Fruit fly (Drosophila melanogaster): ENCODE measurements around the gene slo.

Gene slo

DNA sequence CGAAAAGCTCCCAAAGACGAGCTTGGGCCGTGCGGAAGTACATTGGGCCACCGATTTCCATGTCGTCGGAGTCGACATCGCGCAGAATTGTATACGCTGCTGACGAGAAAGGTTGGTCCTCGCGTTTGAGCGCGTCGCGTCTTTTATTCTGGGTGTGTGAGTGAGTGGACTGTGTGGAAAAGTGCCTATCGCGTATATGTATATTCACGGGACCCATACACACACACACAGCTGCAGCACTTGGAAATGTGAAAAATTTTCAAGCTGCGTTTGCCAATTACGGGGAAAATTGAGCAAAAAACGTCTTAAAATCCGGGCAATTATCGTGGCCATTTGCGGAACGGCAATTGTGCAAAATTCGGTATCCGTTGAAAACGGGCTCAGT, at the start of gene slo:
TSS of gene slo (plus strand) at position 80 of the 385 bp plus-strand sequence.
- TF ChIP-seq CG17806 (tag; optimal IDR thresholded peaks at IDR 0.05) (no peak), CG10348 (GFP tag; IDR thresholded peaks at IDR 0.05) (no peak), CG15710 (tag; optimal IDR thresholded peaks at IDR 0.05) (no peak), fd96Ca (GFP tag; IDR thresholded peaks at IDR 0.05) (no peak), Ets98B (GFP tag; IDR thresholded peaks at IDR 0.05) (no peak), Pif1A (GFP tag; optimal IDR thresholded peaks at IDR 0.05) (no peak), Pif1B (GFP tag; optimal IDR thresholded peaks at IDR 0.05) (no peak), CG32121 (GFP tag; IDR thresholded peaks at IDR 0.05) (no peak), rn (GFP tag; IDR thresholded peaks at IDR 0.05) (no peak), CG12605 (GFP tag; IDR thresholded peaks at IDR 0.05) (no peak), CG9948 (tag; optimal IDR thresholded peaks at IDR 0.05) (no peak), gl (tag; optimal IDR thresholded peaks at IDR 0.05) (no peak), EcR (GFP tag; optimal IDR thresholded peaks at IDR 0.05) (no peak), D1 (tag; optimal IDR thresholded peaks at IDR 0.05) (no peak), CG34367 (tag; optimal IDR thresholded peaks at IDR 0.05) (no peak), Snoo (tag; optimal IDR thresholded peaks at IDR 0.05) (no peak), CG8159 (tag; optimal IDR thresholded peaks at IDR 0.05) (no peak), CG8301 (tag; optimal IDR thresholded peaks at IDR 0.05) (no peak), CG13204 (GFP tag; optimal IDR thresholded peaks at IDR 0.05) (no peak), CG4496 (GFP tag; IDR thresholded peaks at IDR 0.05) (no peak)

dm6 chr3R:24613819-24614706, 48.2 kb upstream of the slo start:
- TF ChIP-seq CG10348 (GFP tag; IDR thresholded peaks at IDR 0.05) (no peak), CG8301 (tag; optimal IDR thresholded peaks at IDR 0.05) (peak; percentile 10), CG34367 (tag; optimal IDR thresholded peaks at IDR 0.05) (peak; percentile 36), gl (tag; optimal IDR thresholded peaks at IDR 0.05) (peak; percentile 71), CG12605 (GFP tag; IDR thresholded peaks at IDR 0.05) (peak; percentile 89; the same call in 1 of the 2 replicates), CG17806 (tag; optimal IDR thresholded peaks at IDR 0.05) (peak; percentile 58), Snoo (tag; optimal IDR thresholded peaks at IDR 0.05) (peak; percentile 84), CG32121 (GFP tag; IDR thresholded peaks at IDR 0.05) (peak; percentile 59; the same call in 1 of the 2 replicates), CG14655 (GFP tag; optimal IDR thresholded peaks at IDR 0.05) (peak; percentile 25), Pif1B (GFP tag; optimal IDR thresholded peaks at IDR 0.05) (peak; percentile 77), CG9948 (tag; optimal IDR thresholded peaks at IDR 0.05) (peak; percentile 32), D1 (tag; optimal IDR thresholded peaks at IDR 0.05) (peak; percentile 25), rn (GFP tag; IDR thresholded peaks at IDR 0.05) (peak; percentile 47; the same call in 1 of the 2 replicates), CG13204 (GFP tag; optimal IDR thresholded peaks at IDR 0.05) (peak; percentile 83), fd96Ca (GFP tag; IDR thresholded peaks at IDR 0.05) (peak; percentile 53), Pif1A (GFP tag; optimal IDR thresholded peaks at IDR 0.05) (peak; percentile 91), CG8159 (tag; optimal IDR thresholded peaks at IDR 0.05) (peak; percentile 64), CG4496 (GFP tag; IDR thresholded peaks at IDR 0.05) (peak; percentile 74), CG15710 (tag; optimal IDR thresholded peaks at IDR 0.05) (peak; percentile 60), EcR (GFP tag; optimal IDR thresholded peaks at IDR 0.05) (peak; percentile 18), Ets98B (GFP tag; IDR thresholded peaks at IDR 0.05) (peak; percentile 73)

dm6 chr3R:24614707-24615022, 47.6 kb upstream of the slo start:
- TF ChIP-seq CG14655 (GFP tag; optimal IDR thresholded peaks at IDR 0.05), result no peak
- TF ChIP-seq fd96Ca (GFP tag; IDR thresholded peaks at IDR 0.05), result no peak
- no peak for TF ChIP-seq CG8301 (tag; optimal IDR thresholded peaks at IDR 0.05)
- no peak for TF ChIP-seq CG9948 (tag; optimal IDR thresholded peaks at IDR 0.05)
- TF ChIP-seq CG15710 (tag; optimal IDR thresholded peaks at IDR 0.05), result no peak
- TF ChIP-seq gl (tag; optimal IDR thresholded peaks at IDR 0.05), result no peak
- no peak for TF ChIP-seq rn (GFP tag; IDR thresholded peaks at IDR 0.05)
- TF ChIP-seq CG4496 (GFP tag; IDR thresholded peaks at IDR 0.05), result no peak
- TF ChIP-seq D1 (tag; optimal IDR thresholded peaks at IDR 0.05), result no peak
- TF ChIP-seq CG34367 (tag; optimal IDR thresholded peaks at IDR 0.05), result no peak
- TF ChIP-seq Pif1A (GFP tag; optimal IDR thresholded peaks at IDR 0.05), result no peak
- TF ChIP-seq EcR (GFP tag; optimal IDR thresholded peaks at IDR 0.05), result no peak
- TF ChIP-seq Snoo (tag; optimal IDR thresholded peaks at IDR 0.05), result no peak
- TF ChIP-seq CG17806 (tag; optimal IDR thresholded peaks at IDR 0.05), result no peak
- no peak for TF ChIP-seq CG10348 (GFP tag; IDR thresholded peaks at IDR 0.05)

- TF ChIP-seq CG8159 (tag; optimal IDR thresholded peaks at IDR 0.05) (no peak), CG9948 (tag; optimal IDR thresholded peaks at IDR 0.05) (no peak), CG12605 (GFP tag; IDR thresholded peaks at IDR 0.05) (no peak)
Measured at dm6 chr3R:24620569-24620968, 41.7 kb upstream of the slo start.

DNA sequence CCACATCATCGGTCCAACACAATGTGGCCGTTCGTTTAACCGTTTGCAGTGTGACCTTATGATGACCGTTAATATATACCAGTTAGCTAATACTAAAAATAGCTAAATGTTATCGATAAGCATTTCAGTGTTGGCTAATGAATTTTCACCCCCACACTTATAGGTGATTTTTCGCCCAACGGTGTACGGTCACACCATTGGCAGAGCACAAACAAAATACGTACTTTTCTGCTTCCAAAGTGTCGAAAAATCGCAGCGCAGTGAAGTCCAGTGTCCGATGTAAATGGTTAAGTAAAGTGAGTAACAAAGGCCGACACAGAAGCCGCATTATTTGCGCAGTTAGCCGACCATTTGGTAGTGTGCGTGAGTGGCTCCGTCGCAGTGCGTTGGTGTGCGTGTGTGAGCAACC, 36.8 kb upstream of the slo start, which contains the start of the genes Syx18 and atl:
TSS of gene Syx18 (minus strand) at position 46 of the 409 bp plus-strand sequence.
TSS of gene atl (plus strand) at position 155 of the 409 bp plus-strand sequence.
- TF ChIP-seq EcR (GFP tag; optimal IDR thresholded peaks at IDR 0.05), result peak; percentile 47
- TF ChIP-seq gl (tag; optimal IDR thresholded peaks at IDR 0.05), result no peak

dm6 chr3R:24626003-24626486, 36.2 kb upstream of the slo start:
- TF ChIP-seq Ets98B (GFP tag; IDR thresholded peaks at IDR 0.05) (no peak; the same call in 1 of the 2 replicates), rn (GFP tag; IDR thresholded peaks at IDR 0.05) (no peak), CG17806 (tag; optimal IDR thresholded peaks at IDR 0.05) (peak; percentile 1), D1 (tag; optimal IDR thresholded peaks at IDR 0.05) (no peak), Pif1A (GFP tag; optimal IDR thresholded peaks at IDR 0.05) (no peak), Snoo (tag; optimal IDR thresholded peaks at IDR 0.05) (no peak), CG14655 (GFP tag; optimal IDR thresholded peaks at IDR 0.05) (no peak), CG34367 (tag; optimal IDR thresholded peaks at IDR 0.05) (no peak), fd96Ca (GFP tag; IDR thresholded peaks at IDR 0.05) (peak; percentile 12; the same call in 1 of the 3 replicates), gl (tag; optimal IDR thresholded peaks at IDR 0.05) (no peak), CG10348 (GFP tag; IDR thresholded peaks at IDR 0.05) (no peak), CG8301 (tag; optimal IDR thresholded peaks at IDR 0.05) (peak; percentile 17), CG15710 (tag; optimal IDR thresholded peaks at IDR 0.05) (no peak), CG8159 (tag; optimal IDR thresholded peaks at IDR 0.05) (peak; percentile 27), CG4496 (GFP tag; IDR thresholded peaks at IDR 0.05) (peak; percentile 47; the same call in 1 of the 3 replicates), CG12605 (GFP tag; IDR thresholded peaks at IDR 0.05) (0 out of 2 replicates have a peak, but pooled peaks have one; percentile 26), EcR (GFP tag; optimal IDR thresholded peaks at IDR 0.05) (peak; percentile 7), CG13204 (GFP tag; optimal IDR thresholded peaks at IDR 0.05) (no peak), CG32121 (GFP tag; IDR thresholded peaks at IDR 0.05) (peak; percentile 29; the same call in 1 of the 2 replicates), Pif1B (GFP tag; optimal IDR thresholded peaks at IDR 0.05) (no peak), CG9948 (tag; optimal IDR thresholded peaks at IDR 0.05) (no peak)
